Worm (Caenorhabditis elegans): ENCODE results near the gene ida-1.

ce11 chrIII:5714230-5714983, 40.9 kb upstream of the ida-1 start, which contains the start of gene arf-1:
- TF ChIP-seq unc-62 (GFP tag; optimal IDR thresholded peaks at IDR 0.05) (no peak), lin-15B (tag; optimal IDR thresholded peaks at IDR 0.05) (no peak), elt-3 (tag; optimal IDR thresholded peaks at IDR 0.05) (peak in 1 of 6 experiments; percentile 8)

Data from whole organism, L1 larva.